Fruit fly (Drosophila melanogaster) whole organism, embryonic: ENCODE data around the gene wls.

Experiments
- Abd-B ChIP-seq: fragments of 200-800 bp; sonication (Bioruptor generic); optimal IDR thresholded peaks from 2 replicates; lab custom pipeline; 2018; ENCODE audit warnings: missing biosample characterization, mild to moderate bottlenecking, missing genetic modification characterization, moderate library complexity
- CG11398 ChIP-seq: fragments of 200-800 bp; sonication (Bioruptor generic); optimal IDR thresholded peaks from 2 replicates; lab custom pipeline; 2016; ENCODE audit warnings: missing biosample characterization, missing genetic modification characterization
- CG17385 ChIP-seq: fragments of 200-800 bp; sonication (Bioruptor generic); optimal IDR thresholded peaks from 3 replicates; lab custom pipeline; 2018; ENCODE audit warnings: missing biosample characterization, mild to moderate bottlenecking, missing genetic modification characterization
- CG9727 ChIP-seq: fragments of 200-800 bp; sonication (Bioruptor generic); optimal IDR thresholded peaks from 3 replicates; lab custom pipeline; 2017; ENCODE audit warnings: missing biosample characterization, mild to moderate bottlenecking, missing genetic modification characterization
- Dad ChIP-seq: fragments of 200-800 bp; sonication (Bioruptor generic); optimal IDR thresholded peaks from 3 replicates; lab custom pipeline; 2016; ENCODE audit warnings: missing biosample characterization, missing genetic modification characterization
- Dek ChIP-seq: fragments of 200-800 bp; sonication (Bioruptor generic); optimal IDR thresholded peaks from 3 replicates; lab custom pipeline; 2019; ENCODE audit warnings: missing biosample characterization, mild to moderate bottlenecking, missing genetic modification characterization, moderate library complexity
- Neu2 ChIP-seq: fragments of 200-800 bp; sonication (Bioruptor generic); optimal IDR thresholded peaks from 3 replicates; lab custom pipeline; 2016; ENCODE audit warnings: missing biosample characterization, missing genetic modification characterization, borderline replicate concordance
- Oli ChIP-seq: fragments of 200-800 bp; sonication (Bioruptor generic); optimal IDR thresholded peaks from 2 replicates; lab custom pipeline; 2018; ENCODE audit warnings: missing biosample characterization, mild to moderate bottlenecking, missing genetic modification characterization, moderate library complexity
- Six4 ChIP-seq: fragments of 200-800 bp; sonication (Bioruptor generic); optimal IDR thresholded peaks from 2 replicates; lab custom pipeline; 2016; ENCODE audit warnings: missing biosample characterization, missing genetic modification characterization
- Usf ChIP-seq: fragments of 200-800 bp; sonication (Bioruptor generic); optimal IDR thresholded peaks from 2 replicates; lab custom pipeline; 2017; ENCODE audit warnings: missing genotype, missing biosample characterization, missing genetic modification characterization
- fd64A ChIP-seq: fragments of 200-800 bp; sonication (Bioruptor generic); optimal IDR thresholded peaks from 3 replicates; lab custom pipeline; 2018; ENCODE audit warnings: missing biosample characterization, mild to moderate bottlenecking, missing genetic modification characterization
- lbe ChIP-seq: fragments of 200-800 bp; sonication (Bioruptor generic); optimal IDR thresholded peaks from 2 replicates; lab custom pipeline; 2016; ENCODE audit warnings: missing biosample characterization, mild to moderate bottlenecking, missing genetic modification characterization
- zen ChIP-seq: fragments of 200-800 bp; sonication (Bioruptor generic); optimal IDR thresholded peaks from 3 replicates; lab custom pipeline; 2018; ENCODE audit warnings: missing biosample characterization, mild to moderate bottlenecking, missing genetic modification characterization, moderate library complexity

dm6 chr3L:11197291-11198021, 28.0 kb upstream of the wls start, which contains the start of gene GlcAT-P:
- no peak for TF ChIP-seq Usf (GFP tag; lab: Kevin White, UChicago)
- TF ChIP-seq Neu2 (GFP tag; lab: Kevin White, UChicago) = no peak
- TF ChIP-seq Dad (GFP tag; lab: Kevin White, UChicago) = no peak
- no peak for TF ChIP-seq fd64A (GFP tag; lab: Kevin White, UChicago)
- TF ChIP-seq CG17385 = peak; percentile 71
- TF ChIP-seq Dek = peak; percentile 73
- TF ChIP-seq CG11398 = no peak
- no peak for TF ChIP-seq Abd-B
- no peak for TF ChIP-seq Six4 (GFP tag; lab: Kevin White, UChicago)
- TF ChIP-seq Oli (tag; lab: Kevin White, UChicago) = peak; percentile 63
- no peak for TF ChIP-seq lbe (GFP tag; lab: Kevin White, UChicago)
- peak; percentile 78 for TF ChIP-seq CG9727 (GFP tag; lab: Kevin White, UChicago)
- peak; percentile 4 for TF ChIP-seq zen (tag; lab: Kevin White, UChicago)
